Worm (Caenorhabditis elegans) whole organism, L3 larva: ENCODE measurements around the gene npax-4.

Experiments
- ZK546.5 ChIP-seq: sonication (generic microtip); optimal IDR thresholded peaks from 2 replicates; lab custom pipeline; 2017; ENCODE audit warnings: missing biosample characterization, missing genetic modification characterization
- aly-2 ChIP-seq: fragments of 150-350 bp; optimal IDR thresholded peaks from 2 replicates; lab custom pipeline; 2014; ENCODE audit warnings: missing biosample characterization, missing genetic modification characterization
- ama-1 ChIP-seq: fragments of 150-350 bp; optimal IDR thresholded peaks from 2 replicates; lab custom pipeline; 2018
- ceh-16 ChIP-seq: sonication (generic microtip); optimal IDR thresholded peaks from 2 replicates; lab custom pipeline; 2017; ENCODE audit warnings: missing biosample characterization, missing genetic modification characterization
- ceh-82 ChIP-seq: fragments of 150-350 bp; optimal IDR thresholded peaks from 2 replicates; lab custom pipeline; 2014; ENCODE audit warnings: missing biosample characterization, missing genetic modification characterization
- ceh-9 ChIP-seq: sonication (generic microtip); optimal IDR thresholded peaks from 2 replicates; lab custom pipeline; 2018; ENCODE audit warnings: missing biosample characterization, missing genetic modification characterization
- daf-12 ChIP-seq: fragments of 150-350 bp; optimal IDR thresholded peaks from 2 replicates; lab custom pipeline; 2014; ENCODE audit warnings: missing biosample characterization, missing genetic modification reagents, missing genetic modification characterization
- egl-5 ChIP-seq: fragments of 150-350 bp; optimal IDR thresholded peaks from 2 replicates; lab custom pipeline; 2017; ENCODE audit warnings: missing biosample characterization, missing genetic modification reagents, missing genetic modification characterization, inconsistent platforms
- elt-1 ChIP-seq: fragments of 150-350 bp; optimal IDR thresholded peaks from 2 replicates; lab custom pipeline; 2014; ENCODE audit warnings: missing biosample characterization, missing genetic modification characterization
- elt-2 ChIP-seq: sonication (generic microtip); optimal IDR thresholded peaks from 2 replicates; lab custom pipeline; 2016; ENCODE audit warnings: missing genetic modification reagents, mild to moderate bottlenecking, missing genetic modification characterization, missing compliant biosample characterization
- elt-3 ChIP-seq, 3 experiments: fragments of 150-350 bp in 1 of 3; sonication (generic microtip) in 2 of 3; optimal IDR thresholded peaks; 2 replicates in 2 of 3; 4 replicates in 1 of 3; lab custom pipeline; 2014 to 2017; ENCODE audit warnings: missing biosample characterization in 3 of 3, missing genetic modification characterization in 3 of 3
- eor-1 ChIP-seq, 2 experiments: fragments of 150-350 bp; optimal IDR thresholded peaks; 2 replicates each; lab custom pipeline; 2014 to 2018; ENCODE audit warnings: missing biosample characterization in 2 of 2, missing genetic modification characterization in 2 of 2
- fkh-10 ChIP-seq: sonication (generic microtip); optimal IDR thresholded peaks from 2 replicates; lab custom pipeline; 2017; ENCODE audit warnings: missing biosample characterization, missing genetic modification reagents, missing genetic modification characterization
- fkh-2 ChIP-seq: fragments of 150-350 bp; optimal IDR thresholded peaks from 2 replicates; lab custom pipeline; 2014; ENCODE audit warnings: missing biosample characterization, missing genetic modification reagents, missing genetic modification characterization
- hmg-11 ChIP-seq: sonication (generic microtip); optimal IDR thresholded peaks from 2 replicates; lab custom pipeline; 2016; ENCODE audit warnings: missing genetic modification characterization, missing compliant biosample characterization
- jun-1 ChIP-seq: fragments of 150-350 bp; optimal IDR thresholded peaks from 2 replicates; lab custom pipeline; 2014; ENCODE audit warnings: missing biosample characterization, missing genetic modification reagents, missing genetic modification characterization
- lin-15B ChIP-seq: fragments of 150-350 bp; optimal IDR thresholded peaks from 2 replicates; lab custom pipeline; 2014; ENCODE audit warnings: missing biosample characterization, missing genetic modification characterization
- mdl-1 ChIP-seq: fragments of 150-350 bp; optimal IDR thresholded peaks from 2 replicates; lab custom pipeline; 2014; ENCODE audit warnings: missing biosample characterization, missing genetic modification characterization
- mml-1 ChIP-seq: fragments of 150-350 bp; sonication (generic microtip); optimal IDR thresholded peaks from 3 replicates; lab custom pipeline; 2014; ENCODE audit warnings: missing biosample characterization, missing genetic modification characterization
- nfya-1 ChIP-seq: sonication (generic microtip); optimal IDR thresholded peaks from 2 replicates; lab custom pipeline; 2017; ENCODE audit warnings: missing genetic modification characterization, mild to moderate bottlenecking, missing compliant biosample characterization, antibody characterized with exemption, moderate library complexity; ENCODE audit not compliant: insufficient read depth
- nhr-11 ChIP-seq: fragments of 150-350 bp; optimal IDR thresholded peaks from 2 replicates; lab custom pipeline; 2014; ENCODE audit warnings: missing biosample characterization, missing genetic modification characterization
- nhr-12 ChIP-seq: fragments of 150-350 bp; optimal IDR thresholded peaks from 2 replicates; lab custom pipeline; 2014; ENCODE audit warnings: missing biosample characterization, missing genetic modification characterization
- nhr-237 ChIP-seq: fragments of 150-350 bp; optimal IDR thresholded peaks from 2 replicates; lab custom pipeline; 2014; ENCODE audit warnings: missing biosample characterization, missing genetic modification characterization
- nhr-25 ChIP-seq: sonication (generic microtip); optimal IDR thresholded peaks from 2 replicates; lab custom pipeline; 2017; ENCODE audit warnings: missing biosample characterization, missing genetic modification characterization
- nhr-28 ChIP-seq: fragments of 150-350 bp; optimal IDR thresholded peaks from 2 replicates; lab custom pipeline; 2014; ENCODE audit warnings: missing biosample characterization, missing genetic modification characterization
- nhr-43 ChIP-seq: sonication (generic microtip); optimal IDR thresholded peaks from 2 replicates; lab custom pipeline; 2016; ENCODE audit warnings: mild to moderate bottlenecking, missing genetic modification characterization, missing compliant biosample characterization; ENCODE audit not compliant: poor library complexity, severe bottlenecking
- nhr-76 ChIP-seq: fragments of 150-350 bp; sonication (generic microtip); optimal IDR thresholded peaks from 5 replicates; lab custom pipeline; 2014; ENCODE audit warnings: missing biosample characterization, missing genetic modification characterization
- nhr-77 ChIP-seq: fragments of 150-350 bp; optimal IDR thresholded peaks from 2 replicates; lab custom pipeline; 2014; ENCODE audit warnings: missing biosample characterization, missing genetic modification characterization
- pha-4 ChIP-seq: fragments of 150-350 bp; optimal IDR thresholded peaks from 2 replicates; lab custom pipeline; 2014; ENCODE audit warnings: missing biosample characterization, missing genetic modification reagents, missing genetic modification characterization
- pqm-1 ChIP-seq: fragments of 150-350 bp; optimal IDR thresholded peaks from 2 replicates; lab custom pipeline; 2017; ENCODE audit warnings: missing biosample characterization, missing genetic modification characterization, inconsistent platforms
- sea-2 ChIP-seq: fragments of 150-350 bp; sonication (generic microtip); optimal IDR thresholded peaks from 4 replicates; lab custom pipeline; 2014; ENCODE audit warnings: missing biosample characterization, missing genetic modification reagents, missing genetic modification characterization
- skn-1 ChIP-seq: fragments of 150-350 bp; optimal IDR thresholded peaks from 2 replicates; lab custom pipeline; 2014; ENCODE audit warnings: missing biosample characterization, missing genetic modification characterization
- tbx-2 ChIP-seq: sonication (generic microtip); optimal IDR thresholded peaks from 2 replicates; lab custom pipeline; 2016; ENCODE audit warnings: mild to moderate bottlenecking, missing genetic modification characterization, missing compliant biosample characterization
- unc-39 ChIP-seq: sonication (generic microtip); optimal IDR thresholded peaks from 4 replicates; lab custom pipeline; 2017; ENCODE audit warnings: missing biosample characterization, missing genetic modification characterization
- unc-62 ChIP-seq: fragments of 150-350 bp; sonication (generic microtip); optimal IDR thresholded peaks from 4 replicates; lab custom pipeline; 2014; ENCODE audit warnings: missing biosample characterization, missing genetic modification reagents, missing genetic modification characterization
- zag-1 ChIP-seq: fragments of 150-350 bp; optimal IDR thresholded peaks from 2 replicates; lab custom pipeline; 2014; ENCODE audit warnings: missing biosample characterization, missing genetic modification characterization
- ztf-11 ChIP-seq: fragments of 150-350 bp; optimal IDR thresholded peaks from 2 replicates; lab custom pipeline; 2014; ENCODE audit warnings: missing biosample characterization, missing genetic modification characterization
- ztf-4 ChIP-seq: fragments of 150-350 bp; optimal IDR thresholded peaks from 2 replicates; lab custom pipeline; 2014; ENCODE audit warnings: missing biosample characterization, missing genetic modification characterization

Gene npax-4

DNA sequence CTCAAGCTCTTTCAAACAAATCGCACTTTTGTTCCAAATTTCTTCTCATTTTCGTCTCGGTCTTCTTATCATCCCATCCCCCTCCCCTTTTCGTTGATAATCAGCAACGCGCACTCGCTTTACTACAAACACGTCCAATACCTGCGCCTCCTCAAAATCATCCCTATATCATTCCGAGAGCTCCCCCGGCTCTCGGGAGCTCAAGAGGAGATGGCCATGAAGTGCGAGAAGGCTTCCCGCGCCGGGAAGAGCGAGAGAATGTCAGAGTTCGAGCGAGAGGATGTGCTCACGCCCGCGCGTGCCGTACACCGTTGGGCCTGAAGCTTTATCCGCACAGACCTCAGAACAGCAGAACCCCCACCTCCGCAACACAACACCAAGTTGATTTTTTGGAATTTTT lies 28.9 kb downstream of the npax-4 start:
- TF ChIP-seq mdl-1 (tag; lab: Kevin White, UChicago) (no peak), jun-1 (tag; lab: Kevin White, UChicago) (no peak), ceh-16 (no peak), ama-1 (no peak), nhr-76 (tag; lab: Kevin White, UChicago) (no peak), ceh-9 (tag; lab: Kevin White, UChicago) (no peak), nhr-43 (no peak), tbx-2 (tag; lab: Kevin White, UChicago) (no peak), nfya-1 (tag; lab: Kevin White, UChicago) (no peak), ZK546.5 (tag; lab: Kevin White, UChicago) (no peak)

- TF ChIP-seq eor-1 (tag; optimal IDR thresholded peaks at IDR 0.05; lab: Kevin White, UChicago) (no peak), daf-12 (no peak), zag-1 (tag; lab: Kevin White, UChicago) (no peak), nhr-76 (tag; lab: Kevin White, UChicago) (no peak), skn-1 (no peak), nhr-28 (tag; lab: Kevin White, UChicago) (no peak), unc-62 (no peak)
Measured at ce11 chrIV:8848983-8849382, 30.7 kb downstream of the npax-4 start.

DNA sequence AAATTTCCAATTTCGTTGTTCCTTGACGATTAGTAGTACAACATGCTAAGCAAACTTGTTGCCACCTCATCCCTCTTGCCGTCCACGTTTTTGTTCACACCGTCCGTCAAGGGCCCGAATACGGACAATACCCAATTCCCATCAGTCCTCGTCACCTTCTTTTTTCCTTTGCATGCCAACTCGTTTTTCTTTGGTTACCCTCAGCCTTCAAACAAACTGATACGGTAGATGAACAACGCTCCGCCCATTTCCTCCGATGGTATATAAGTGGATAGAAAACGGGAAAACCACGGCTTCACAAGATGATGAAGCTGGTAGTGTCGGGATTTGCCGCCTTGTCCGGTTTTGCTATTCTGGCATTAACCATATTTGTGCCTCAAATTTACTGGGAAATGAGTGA lies 31.8 kb downstream of the npax-4 start, which contains the start of gene col-118:
col-118 (plus strand) TSS at position 301 of the 400 bp plus-strand sequence.
- TF ChIP-seq hmg-11 (no peak), daf-12 (no peak), zag-1 (tag; lab: Kevin White, UChicago) (no peak), elt-1 (tag; lab: Kevin White, UChicago) (no peak), ama-1 (no peak), nhr-77 (tag; lab: Kevin White, UChicago) (no peak), nhr-12 (tag; lab: Kevin White, UChicago) (no peak), pqm-1 (no peak), nfya-1 (tag; lab: Kevin White, UChicago) (no peak), fkh-2 (tag; lab: Kevin White, UChicago) (no peak), elt-3 (tag; optimal IDR thresholded peaks at IDR 0.05; lab: Kevin White, UChicago) (no peak), nhr-43 (no peak), ceh-82 (tag; lab: Kevin White, UChicago) (no peak), nhr-76 (tag; lab: Kevin White, UChicago) (no peak), mdl-1 (tag; lab: Kevin White, UChicago) (no peak), tbx-2 (tag; lab: Kevin White, UChicago) (no peak), jun-1 (tag; lab: Kevin White, UChicago) (no peak), unc-62 (no peak), elt-2 (tag; lab: Kevin White, UChicago) (no peak)

DNA sequence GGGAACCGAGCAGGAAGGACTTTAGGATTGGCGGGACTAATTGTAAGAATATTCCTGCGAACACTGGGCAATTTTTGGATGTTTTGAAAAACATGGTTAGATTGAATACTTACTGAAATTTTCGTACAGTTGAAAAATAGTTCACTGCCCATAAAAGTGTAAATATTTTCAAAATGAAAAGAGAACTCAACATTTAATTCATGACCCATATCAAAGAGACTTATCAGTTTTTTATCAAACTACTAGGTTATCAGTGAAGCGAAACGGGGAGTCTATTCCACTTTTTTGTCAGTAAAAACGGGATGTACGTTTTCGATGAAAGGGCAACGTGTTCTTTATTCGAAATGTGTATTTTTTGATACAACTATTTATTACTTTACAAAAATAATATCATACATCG lies 33.8 kb downstream of the npax-4 start:
- TF ChIP-seq pqm-1 (peak; percentile 55), jun-1 (tag; lab: Kevin White, UChicago) (peak; percentile 4), pha-4 (tag; lab: Kevin White, UChicago) (peak; percentile 23), nhr-11 (tag; lab: Kevin White, UChicago) (no peak), elt-2 (tag; lab: Kevin White, UChicago) (peak; percentile 81)

- TF ChIP-seq egl-5 (no peak), hmg-11 (no peak), mml-1 (no peak), fkh-10 (no peak), ceh-82 (tag; lab: Kevin White, UChicago) (no peak), mdl-1 (tag; lab: Kevin White, UChicago) (no peak), ztf-11 (tag; lab: Kevin White, UChicago) (no peak), skn-1 (no peak), sea-2 (no peak), jun-1 (tag; lab: Kevin White, UChicago) (no peak), nhr-76 (tag; lab: Kevin White, UChicago) (no peak), nhr-25 (no peak), pqm-1 (no peak), eor-1 (tag; optimal IDR thresholded peaks at IDR 0.05; lab: Kevin White, UChicago) (no peak), lin-15B (no peak), unc-39 (tag; lab: Kevin White, UChicago) (no peak), ztf-4 (no peak), nhr-237 (no peak), aly-2 (no peak)
Measured at ce11 chrIV:8844457-8844856, 35.3 kb downstream of the npax-4 start, which contains the start of gene T11B7.2. T11B7.2 (minus strand) TSS chrIV:8844557.
